Fruit fly (Drosophila melanogaster): ENCODE data around the gene jus.

Gene jus

DNA sequence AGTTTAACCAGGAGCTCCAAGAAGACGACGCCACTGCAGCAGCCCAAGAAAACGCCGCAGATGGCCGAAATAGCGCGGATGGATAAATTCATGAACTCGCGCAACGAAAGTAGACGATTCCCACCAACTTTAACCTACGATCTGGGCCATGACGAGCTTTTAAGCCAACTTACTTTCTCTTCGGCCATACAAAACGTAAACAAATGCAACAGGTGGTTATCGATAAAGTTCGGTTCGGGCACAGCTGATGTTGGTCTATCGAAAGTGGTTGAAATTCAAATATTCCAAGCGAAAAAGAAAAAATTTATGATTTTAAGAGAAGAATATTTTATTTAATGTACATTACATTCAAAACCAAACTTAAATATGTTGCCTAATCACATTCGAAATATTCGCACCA lies 48.1 kb downstream of the jus start, which contains the start of gene CG14511:
Gene CG14511 (minus strand): TSS at position 184 of the 400 bp plus-strand sequence.
- TF ChIP-seq jim (GFP tag; optimal IDR thresholded peaks at IDR 0.05) (no peak), tai (GFP tag; optimal IDR thresholded peaks at IDR 0.05) (no peak), HLH106 (tag; optimal IDR thresholded peaks at IDR 0.05) (no peak), rgr (GFP tag; optimal IDR thresholded peaks at IDR 0.05) (no peak), Hr78 (GFP tag; optimal IDR thresholded peaks at IDR 0.05) (no peak), Vsx2 (GFP tag; optimal IDR thresholded peaks at IDR 0.05; ENCODE audit: partially characterized antibody) (no peak), Hnf4 (GFP tag; optimal IDR thresholded peaks at IDR 0.05) (no peak), dmrt93B (GFP tag; optimal IDR thresholded peaks at IDR 0.05) (no peak), lola (GFP tag; optimal IDR thresholded peaks at IDR 0.05) (no peak), br (GFP tag; optimal IDR thresholded peaks at IDR 0.05) (no peak), pan (optimal IDR thresholded peaks at IDR 0.05) (no peak)

DNA sequence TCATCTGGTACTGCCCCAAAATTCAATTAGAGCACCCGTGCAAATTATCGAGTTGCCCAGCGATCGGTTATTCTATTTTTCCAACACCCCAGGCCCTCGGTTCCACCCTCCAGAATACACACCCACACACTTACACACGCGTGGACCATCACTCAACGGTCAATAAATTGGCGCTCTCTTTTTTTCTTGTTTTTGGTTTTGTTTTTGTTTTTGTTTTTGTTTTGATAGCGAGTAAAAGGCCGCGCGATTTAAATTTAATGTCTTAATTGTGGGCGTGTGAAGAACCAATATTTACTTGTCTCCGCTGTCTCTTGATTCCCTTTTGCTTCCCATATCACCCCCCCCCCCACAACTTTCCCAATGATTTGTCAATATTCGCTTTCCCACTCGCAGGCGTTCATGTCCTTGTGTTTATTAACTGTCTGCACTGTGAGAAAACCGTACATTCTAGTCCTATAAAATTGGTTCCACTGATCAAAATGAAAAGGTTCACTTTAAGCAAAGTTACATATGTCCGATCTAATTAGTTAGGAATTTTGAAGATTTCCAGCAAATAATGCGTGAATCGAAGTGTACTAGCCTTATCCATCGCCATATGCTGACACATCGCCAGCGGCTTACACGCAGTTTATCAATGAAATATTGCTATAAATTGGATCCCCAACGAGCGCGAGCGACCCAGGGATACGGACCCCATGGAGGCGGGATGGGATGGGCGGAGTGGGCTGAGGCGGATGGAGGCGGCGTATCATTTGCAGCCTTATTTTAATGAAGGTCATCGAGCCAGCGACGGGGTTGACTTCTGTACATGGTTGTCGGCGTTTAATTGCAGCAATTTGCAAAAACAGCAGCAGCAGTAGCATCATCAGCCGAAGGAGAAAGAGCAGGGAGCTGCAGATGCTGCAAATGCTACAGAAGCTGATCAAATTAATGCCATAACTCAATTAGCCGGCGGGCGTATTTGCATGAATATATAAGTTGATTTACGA lies 54.7 kb downstream of the jus start:
- TF ChIP-seq Rel (GFP tag; optimal IDR thresholded peaks at IDR 0.05) (no peak), Rel (tag; optimal IDR thresholded peaks at IDR 0.05) (peak; percentile 88), br (GFP tag; optimal IDR thresholded peaks at IDR 0.05) (no peak)

dm6 chr3R:29138961-29139527 lies 55.8 kb downstream of the jus start:
- TF ChIP-seq h (GFP tag; optimal IDR thresholded peaks at IDR 0.05) (no peak), dl (GFP tag; optimal IDR thresholded peaks at IDR 0.05; ENCODE audit: insufficient read depth in 1 of 2, partially characterized antibody in 2 of 2) (no peak), GATAd (GFP tag; optimal IDR thresholded peaks at IDR 0.05) (no peak), Jra (GFP tag; optimal IDR thresholded peaks at IDR 0.05) (no peak), Hr78 (GFP tag; optimal IDR thresholded peaks at IDR 0.05) (no peak), usp (GFP tag; optimal IDR thresholded peaks at IDR 0.05) (no peak), pan (optimal IDR thresholded peaks at IDR 0.05) (no peak), CG9705 (GFP tag; optimal IDR thresholded peaks at IDR 0.05) (no peak), dmrt93B (GFP tag; optimal IDR thresholded peaks at IDR 0.05) (no peak), Hnf4 (GFP tag; optimal IDR thresholded peaks at IDR 0.05) (no peak), OdsH (GFP tag; optimal IDR thresholded peaks at IDR 0.05) (no peak), Vsx2 (GFP tag; optimal IDR thresholded peaks at IDR 0.05; ENCODE audit: partially characterized antibody) (no peak), Mio (GFP tag; optimal IDR thresholded peaks at IDR 0.05) (no peak), Dif (GFP tag; optimal IDR thresholded peaks at IDR 0.05; ENCODE audit: partially characterized antibody) (no peak), dsf (GFP tag; optimal IDR thresholded peaks at IDR 0.05; ENCODE audit: borderline replicate concordance) (no peak), jim (GFP tag; optimal IDR thresholded peaks at IDR 0.05) (no peak), tai (GFP tag; optimal IDR thresholded peaks at IDR 0.05) (no peak), Abd-B (GFP tag; optimal IDR thresholded peaks at IDR 0.05) (no peak), rgr (GFP tag; optimal IDR thresholded peaks at IDR 0.05) (no peak)

DNA sequence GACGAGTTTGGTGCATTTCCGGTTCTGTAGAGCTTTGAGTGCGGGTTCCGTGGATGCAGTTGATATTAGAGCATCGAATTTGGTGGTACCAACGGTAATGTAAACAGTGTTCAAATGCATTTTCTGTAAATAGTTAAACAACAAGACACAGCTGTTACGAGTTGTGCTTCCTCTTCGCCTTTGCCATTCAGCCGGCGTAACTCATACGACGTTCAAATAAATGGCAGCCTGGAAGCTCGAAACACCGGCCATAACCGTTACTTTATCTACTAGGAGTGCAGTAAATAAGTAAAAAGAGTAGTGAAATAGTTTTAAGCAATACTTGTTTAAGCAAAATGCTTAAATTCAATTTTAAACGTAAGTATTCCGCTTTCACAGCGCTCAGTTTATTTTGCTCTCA lies 56.4 kb downstream of the jus start, which contains the start of the genes Alg13 and superdeath:
Gene Alg13 (minus strand): TSS at position 167 of the 400 bp plus-strand sequence.
Gene superdeath (plus strand): TSS at position 256 of the 400 bp plus-strand sequence.
- TF ChIP-seq Myc (optimal IDR thresholded peaks at IDR 0.05) (peak; percentile 26), Hnf4 (GFP tag; optimal IDR thresholded peaks at IDR 0.05) (no peak), sage (GFP tag; optimal IDR thresholded peaks at IDR 0.05) (no peak)

- no peak for TF ChIP-seq Hr78 (GFP tag; optimal IDR thresholded peaks at IDR 0.05)
- peak; percentile 29 for TF ChIP-seq Sp1 (GFP tag; optimal IDR thresholded peaks at IDR 0.05)
- TF ChIP-seq Abd-B (GFP tag; optimal IDR thresholded peaks at IDR 0.05) = no peak
- TF ChIP-seq CG32264 (GFP tag; optimal IDR thresholded peaks at IDR 0.05) = no peak
- TF ChIP-seq jim (GFP tag; optimal IDR thresholded peaks at IDR 0.05) = no peak
- TF ChIP-seq Dfd (GFP tag; optimal IDR thresholded peaks at IDR 0.05) = no peak
- TF ChIP-seq pan (optimal IDR thresholded peaks at IDR 0.05) = no peak
- TF ChIP-seq Rel (GFP tag; optimal IDR thresholded peaks at IDR 0.05) = no peak
- TF ChIP-seq Rel (tag; optimal IDR thresholded peaks at IDR 0.05) = peak; percentile 45
- TF ChIP-seq CG9705 (GFP tag; optimal IDR thresholded peaks at IDR 0.05) = peak; percentile 28
- no peak for TF ChIP-seq tai (GFP tag; optimal IDR thresholded peaks at IDR 0.05)
- TF ChIP-seq psq (GFP tag; optimal IDR thresholded peaks at IDR 0.05) = no peak
- TF ChIP-seq woc (GFP tag; optimal IDR thresholded peaks at IDR 0.05) = no peak
- TF ChIP-seq brk (GFP tag; optimal IDR thresholded peaks at IDR 0.05) = no peak
- no peak for TF ChIP-seq Myc (optimal IDR thresholded peaks at IDR 0.05)
- TF ChIP-seq dmrt93B (GFP tag; optimal IDR thresholded peaks at IDR 0.05) = no peak
- no peak for TF ChIP-seq foxo (GFP tag; optimal IDR thresholded peaks at IDR 0.05)
- TF ChIP-seq HLH106 (tag; optimal IDR thresholded peaks at IDR 0.05) = peak; percentile 34
- no peak for TF ChIP-seq dsf (GFP tag; optimal IDR thresholded peaks at IDR 0.05; ENCODE audit: borderline replicate concordance)
Observed at dm6 chr3R:29130902-29131621, 63.7 kb downstream of the jus start, which contains the start of the genes dgt6 and Vha100-1. TSS of gene dgt6 (minus strand) at chr3R:29130972. TSS of gene Vha100-1 (plus strand) at chr3R:29131193.

Measured in whole organism, wandering third instar larva.